Fruit fly (Drosophila melanogaster): ENCODE measurements around the gene sbm.
A peak's percentile ranks its signal among the peaks of the same experiment; 100 is the strongest.

Gene sbm

dm6 chrX:14622179-14622578 lies 19.8 kb upstream of the sbm start (continued):
- TF ChIP-seq Mrtf (GFP tag; IDR thresholded peaks at IDR 0.05) (no peak), cwo (GFP tag; optimal IDR thresholded peaks at IDR 0.05) (no peak), ERR (GFP tag; optimal IDR thresholded peaks at IDR 0.05) (no peak), CG4617 (GFP tag; optimal IDR thresholded peaks at IDR 0.05; ENCODE audit: borderline replicate concordance) (no peak), nom (GFP tag; optimal IDR thresholded peaks at IDR 0.05) (no peak), knrl (GFP tag; IDR thresholded peaks at IDR 0.05; ENCODE audit: partially characterized antibody) (no peak), inv (GFP tag; IDR thresholded peaks at IDR 0.05; ENCODE audit: partially characterized antibody) (no peak), CG15514 (GFP tag; optimal IDR thresholded peaks at IDR 0.05) (no peak), exex (tag; optimal IDR thresholded peaks at IDR 0.05) (no peak), dpn (GFP tag; optimal IDR thresholded peaks at IDR 0.05) (peak in 1 of 2 experiments; percentile 36), Ets97D (GFP tag; optimal IDR thresholded peaks at IDR 0.05) (no peak), CG16815 (GFP tag; optimal IDR thresholded peaks at IDR 0.05) (no peak), CG30403 (GFP tag; optimal IDR thresholded peaks at IDR 0.05) (peak; percentile 10), E2f1 (GFP tag; IDR thresholded peaks at IDR 0.05) (no peak), ftz-f1 (GFP tag; optimal IDR thresholded peaks at IDR 0.05) (no peak), Xbp1 (GFP tag; optimal IDR thresholded peaks at IDR 0.05) (peak; percentile 20), CG30431 (GFP tag; optimal IDR thresholded peaks at IDR 0.05) (peak; percentile 7), CG10209 (GFP tag; optimal IDR thresholded peaks at IDR 0.05) (peak; percentile 13), kay (GFP tag; optimal IDR thresholded peaks at IDR 0.05) (no peak), CG7745 (tag; optimal IDR thresholded peaks at IDR 0.05) (no peak), CkIIα-i1 (GFP tag; IDR thresholded peaks at IDR 0.05) (no peak), BEAF-32 (GFP tag; optimal IDR thresholded peaks at IDR 0.05) (no peak), tna (GFP tag; IDR thresholded peaks at IDR 0.05; ENCODE audit: partially characterized antibody) (no peak), ken (GFP tag; IDR thresholded peaks at IDR 0.05) (0 out of 3 replicates have a peak, but pooled peaks have one; percentile 31), CG10654 (GFP tag; optimal IDR thresholded peaks at IDR 0.05) (no peak), CG13424 (tag; optimal IDR thresholded peaks at IDR 0.05) (peak; percentile 48), chm (GFP tag; IDR thresholded peaks at IDR 0.05) (no peak), wek (GFP tag; optimal IDR thresholded peaks at IDR 0.05) (peak; percentile 2), Ravus (GFP tag; IDR thresholded peaks at IDR 0.05) (no peak), CG42726 (GFP tag; IDR thresholded peaks at IDR 0.05; ENCODE audit: partially characterized antibody) (no peak), insv (GFP tag; optimal IDR thresholded peaks at IDR 0.05) (no peak), her (GFP tag; optimal IDR thresholded peaks at IDR 0.05) (no peak), CG9609 (GFP tag; optimal IDR thresholded peaks at IDR 0.05) (no peak), Gug (GFP tag; IDR thresholded peaks at IDR 0.05) (no peak), schlank (tag; optimal IDR thresholded peaks at IDR 0.05) (no peak), CG3065 (GFP tag; optimal IDR thresholded peaks at IDR 0.05) (no peak), hbn (GFP tag; IDR thresholded peaks at IDR 0.05; ENCODE audit: partially characterized antibody) (no peak), Dref (GFP tag; IDR thresholded peaks at IDR 0.05) (no peak), CG14965 (GFP tag; optimal IDR thresholded peaks at IDR 0.05; ENCODE audit: borderline replicate concordance) (no peak), odd (GFP tag; optimal IDR thresholded peaks at IDR 0.05) (peak; percentile 5), nmo (GFP tag; optimal IDR thresholded peaks at IDR 0.05) (peak; percentile 59), Adf1 (GFP tag; IDR thresholded peaks at IDR 0.05) (no peak), pum (GFP tag; optimal IDR thresholded peaks at IDR 0.05) (peak; percentile 28), dm (GFP tag; optimal IDR thresholded peaks at IDR 0.05) (no peak), Hmx (GFP tag; optimal IDR thresholded peaks at IDR 0.05) (no peak), CG9797 (GFP tag; optimal IDR thresholded peaks at IDR 0.05) (no peak), tx (GFP tag; optimal IDR thresholded peaks at IDR 0.05) (no peak), lab (GFP tag; optimal IDR thresholded peaks at IDR 0.05) (peak; percentile 20), CG4730 (GFP tag; IDR thresholded peaks at IDR 0.05) (0 out of 2 replicates have a peak, but pooled peaks have one; percentile 13), nerfin-1 (tag; optimal IDR thresholded peaks at IDR 0.05) (peak; percentile 43), CG7928 (GFP tag; optimal IDR thresholded peaks at IDR 0.05) (no peak)
